Fruit fly (Drosophila melanogaster) whole organism, pupa: Measurements from ENCODE around the gene mat.

ENCODE experiments used
- CG12605 ChIP-seq: fragments of 200-800 bp; sonication (Bioruptor generic); IDR thresholded peaks from 2 replicates; pipeline ENCODE4 v1.3.6; 2022; ENCODE audit warnings: missing biosample characterization, missing genetic modification characterization
- CG15710 ChIP-seq: fragments of 200-800 bp; sonication (Bioruptor generic); optimal IDR thresholded peaks from 2 replicates; lab custom pipeline; 2018; ENCODE audit warnings: missing biosample characterization, mild to moderate bottlenecking, missing genetic modification characterization, moderate library complexity
- CG17806 ChIP-seq: fragments of 200-800 bp; sonication (Bioruptor generic); optimal IDR thresholded peaks from 2 replicates; lab custom pipeline; 2018; ENCODE audit warnings: missing biosample characterization, mild to moderate bottlenecking, missing genetic modification characterization, moderate library complexity
- CG9948 ChIP-seq: fragments of 200-800 bp; sonication (Bioruptor generic); optimal IDR thresholded peaks from 2 replicates; lab custom pipeline; 2018; ENCODE audit warnings: missing biosample characterization, mild to moderate bottlenecking, missing genetic modification characterization, moderate library complexity
- D1 ChIP-seq: fragments of 200-800 bp; sonication (Bioruptor generic); optimal IDR thresholded peaks from 2 replicates; lab custom pipeline; 2018; ENCODE audit warnings: missing biosample characterization, mild to moderate bottlenecking, missing genetic modification characterization, moderate library complexity
- Pif1B ChIP-seq: fragments of 200-800 bp; sonication (Bioruptor generic); optimal IDR thresholded peaks from 3 replicates; lab custom pipeline; 2016; ENCODE audit warnings: missing biosample characterization, missing genetic modification characterization
- Snoo ChIP-seq: fragments of 200-800 bp; sonication (Bioruptor generic); optimal IDR thresholded peaks from 3 replicates; lab custom pipeline; 2017; ENCODE audit warnings: missing biosample characterization, mild to moderate bottlenecking, missing genetic modification characterization, inconsistent platforms
- rn ChIP-seq: fragments of 200-800 bp; sonication (Bioruptor generic); IDR thresholded peaks from 2 replicates; pipeline ENCODE4 v1.3.6; 2022; ENCODE audit warnings: missing biosample characterization, missing genetic modification characterization

- no peak for TF ChIP-seq Snoo (tag; lab: Kevin White, UChicago)
- no peak for TF ChIP-seq D1
- no peak for TF ChIP-seq CG12605 (GFP tag; lab: Robert Waterston, UW)
- no peak for TF ChIP-seq Pif1B (GFP tag; lab: Kevin White, UChicago)
- TF ChIP-seq CG9948 (tag; lab: Kevin White, UChicago), result no peak
- no peak for TF ChIP-seq CG17806 (tag; lab: Kevin White, UChicago)
- no peak for TF ChIP-seq rn (GFP tag; lab: Robert Waterston, UW)
- no peak for TF ChIP-seq CG15710 (tag; lab: Kevin White, UChicago)
Measured at dm6 chr3L:882236-882891, 20.3 kb upstream of the mat start.
